Worm (Caenorhabditis elegans): Measurements from ENCODE around the gene smrd-1.

Gene smrd-1

ce11 chrIII:10469574-10470055 is 33.8 kb upstream of the smrd-1 start, which contains the start of gene D2045.5 (continued):
- TF ChIP-seq attf-5 (GFP tag; optimal IDR thresholded peaks at IDR 0.05) (no peak), ztf-22 (GFP tag; optimal IDR thresholded peaks at IDR 0.05) (no peak), Y79H2A.3 (GFP tag; conservative IDR thresholded peaks at IDR 0.05) (no peak), mcd-1 (GFP tag; IDR thresholded peaks at IDR 0.05) (no peak), rcor-1 (GFP tag; IDR thresholded peaks at IDR 0.05) (no peak), D2030.7 (GFP tag; IDR thresholded peaks at IDR 0.05) (peak; percentile 40; the same call in 1 of the 2 replicates), nhr-179 (tag; optimal IDR thresholded peaks at IDR 0.05) (no peak), mel-28 (tag; optimal IDR thresholded peaks at IDR 0.05; ENCODE audit: borderline replicate concordance) (no peak), F37B4.10 (GFP tag; IDR thresholded peaks at IDR 0.05) (no peak), ZK185.1 (tag; optimal IDR thresholded peaks at IDR 0.05; ENCODE audit: poor library complexity, severe bottlenecking) (no peak)

ce11 chrIII:10464455-10464854 is 28.7 kb upstream of the smrd-1 start:
- TF ChIP-seq egrh-3 (GFP tag; IDR thresholded peaks at IDR 0.05) (peak; percentile 61; the same call in 1 of the 2 replicates), dox-1 (GFP tag; IDR thresholded peaks at IDR 0.05) (0 out of 2 replicates have a peak, but pooled peaks have one; percentile 15), hsf-1 (GFP tag; IDR thresholded peaks at IDR 0.05) (0 out of 2 replicates have a peak, but pooled peaks have one; percentile 31), Y67H2A.10 (GFP tag; conservative IDR thresholded peaks at IDR 0.05) (no peak), mcd-1 (GFP tag; IDR thresholded peaks at IDR 0.05) (no peak), dpff-1 (tag; optimal IDR thresholded peaks at IDR 0.05) (no peak), chd-7 (tag; optimal IDR thresholded peaks at IDR 0.05) (peak; percentile 22), zfh-2 (GFP tag; conservative IDR thresholded peaks at IDR 0.05) (peak; percentile 92)

ce11 chrIII:10463653-10464052 is 27.9 kb upstream of the smrd-1 start:
- TF ChIP-seq ama-1 (optimal IDR thresholded peaks at IDR 0.05) (no peak), ama-1 (GFP tag; optimal IDR thresholded peaks at IDR 0.05) (peak in 1 of 2 experiments; percentile 9), egl-18 (GFP tag; IDR thresholded peaks at IDR 0.05) (no peak), efl-1 (GFP tag; optimal IDR thresholded peaks at IDR 0.05) (no peak), rcor-1 (GFP tag; IDR thresholded peaks at IDR 0.05) (no peak), bed-1 (GFP tag; IDR thresholded peaks at IDR 0.05) (no peak), sptf-2 (GFP tag; optimal IDR thresholded peaks at IDR 0.05) (no peak), aptf-2 (GFP tag; conservative IDR thresholded peaks at IDR 0.05) (no peak), attf-5 (GFP tag; optimal IDR thresholded peaks at IDR 0.05) (peak; percentile 83), ztf-3 (GFP tag; optimal IDR thresholded peaks at IDR 0.05) (no peak), cebp-1 (GFP tag; IDR thresholded peaks at IDR 0.05) (no peak; the same call in 1 of the 2 replicates), cebp-1 (tag; optimal IDR thresholded peaks at IDR 0.05) (peak; percentile 78), nhr-80 (tag; optimal IDR thresholded peaks at IDR 0.05) (peak; percentile 45), fkh-3 (tag; optimal IDR thresholded peaks at IDR 0.05) (no peak), C06A6.2 (GFP tag; conservative IDR thresholded peaks at IDR 0.05) (no peak), nhr-120 (GFP tag; IDR thresholded peaks at IDR 0.05) (no peak), ekl-4 (GFP tag; IDR thresholded peaks at IDR 0.05) (peak; percentile 18; the same call in 1 of the 2 replicates), lin-40 (tag; optimal IDR thresholded peaks at IDR 0.05) (peak; percentile 38), tbp1 (GFP tag; optimal IDR thresholded peaks at IDR 0.05) (no peak), ceh-27 (GFP tag; optimal IDR thresholded peaks at IDR 0.05) (no peak), tlf-1 (GFP tag; optimal IDR thresholded peaks at IDR 0.05) (no peak), mcd-1 (GFP tag; IDR thresholded peaks at IDR 0.05) (peak; percentile 24; the same call in 1 of the 2 replicates), lin-35 (GFP tag; optimal IDR thresholded peaks at IDR 0.05) (no peak), B0035.1 (tag; optimal IDR thresholded peaks at IDR 0.05) (no peak), ztf-26 (tag; optimal IDR thresholded peaks at IDR 0.05) (peak; percentile 28)

All from whole organism, young adult.